Fruit fly (Drosophila melanogaster): ENCODE measurements around the gene CG13670.

CG13670 gene

dm6 chr3L:8303912-8304311 lies 16.7 kb upstream of the CG13670 start, which contains the start of the genes CG7194 and Sbp2:
CG7194 (minus strand) TSS chr3L:8304059.
Sbp2 (plus strand) TSS chr3L:8304157.
- TF ChIP-seq Sp1 (GFP tag; optimal IDR thresholded peaks at IDR 0.05) (no peak), psq (GFP tag; optimal IDR thresholded peaks at IDR 0.05) (peak; percentile 7), rgr (GFP tag; optimal IDR thresholded peaks at IDR 0.05) (peak; percentile 12), Myc (optimal IDR thresholded peaks at IDR 0.05) (peak; percentile 27)

dm6 chr3L:8306880-8307279 lies 13.7 kb upstream of the CG13670 start, which contains the start of gene Gr66a:
Gr66a (minus strand) TSS chr3L:8306980.
- TF ChIP-seq Abd-B (GFP tag; optimal IDR thresholded peaks at IDR 0.05) (no peak), lola (GFP tag; optimal IDR thresholded peaks at IDR 0.05) (no peak), h (GFP tag; optimal IDR thresholded peaks at IDR 0.05) (no peak), Rel (GFP tag; optimal IDR thresholded peaks at IDR 0.05) (no peak), Rel (tag; optimal IDR thresholded peaks at IDR 0.05) (no peak), Dfd (GFP tag; optimal IDR thresholded peaks at IDR 0.05) (no peak), psq (GFP tag; optimal IDR thresholded peaks at IDR 0.05) (no peak), Jra (GFP tag; optimal IDR thresholded peaks at IDR 0.05) (no peak), N (GFP tag; optimal IDR thresholded peaks at IDR 0.05) (no peak)

dm6 chr3L:8308891-8309352 lies 11.6 kb upstream of the CG13670 start, which contains the start of gene BI-1:
BI-1 (minus strand) TSS chr3L:8308941.
- TF ChIP-seq Hnf4 (GFP tag; optimal IDR thresholded peaks at IDR 0.05): peak; percentile 68
- TF ChIP-seq HLH106 (tag; optimal IDR thresholded peaks at IDR 0.05): peak; percentile 79
- TF ChIP-seq woc (GFP tag; optimal IDR thresholded peaks at IDR 0.05): peak; percentile 86
- no peak for TF ChIP-seq Rel (GFP tag; optimal IDR thresholded peaks at IDR 0.05)
- TF ChIP-seq Rel (tag; optimal IDR thresholded peaks at IDR 0.05): peak; percentile 56
- no peak for TF ChIP-seq Hr83 (GFP tag; optimal IDR thresholded peaks at IDR 0.05; ENCODE audit: poor library complexity, severe bottlenecking)
- no peak for TF ChIP-seq Dfd (GFP tag; optimal IDR thresholded peaks at IDR 0.05)
- TF ChIP-seq Abd-B (GFP tag; optimal IDR thresholded peaks at IDR 0.05): no peak
- peak; percentile 84 for TF ChIP-seq fru (GFP tag; optimal IDR thresholded peaks at IDR 0.05)
- TF ChIP-seq Vsx2 (GFP tag; optimal IDR thresholded peaks at IDR 0.05; ENCODE audit: partially characterized antibody): no peak
- no peak for TF ChIP-seq GATAd (GFP tag; optimal IDR thresholded peaks at IDR 0.05)
- no peak for TF ChIP-seq lola (GFP tag; optimal IDR thresholded peaks at IDR 0.05)
- no peak for TF ChIP-seq dmrt93B (GFP tag; optimal IDR thresholded peaks at IDR 0.05)
- TF ChIP-seq Hr78 (GFP tag; optimal IDR thresholded peaks at IDR 0.05): no peak
- no peak for TF ChIP-seq CG32264 (GFP tag; optimal IDR thresholded peaks at IDR 0.05)
- peak; percentile 78 for TF ChIP-seq rgr (GFP tag; optimal IDR thresholded peaks at IDR 0.05)
- TF ChIP-seq Dif (GFP tag; optimal IDR thresholded peaks at IDR 0.05; ENCODE audit: partially characterized antibody): no peak
- peak; percentile 69 for TF ChIP-seq br (GFP tag; optimal IDR thresholded peaks at IDR 0.05)
- TF ChIP-seq Jra (GFP tag; optimal IDR thresholded peaks at IDR 0.05): peak; percentile 63
- TF ChIP-seq pan (optimal IDR thresholded peaks at IDR 0.05): no peak
- peak; percentile 64 for TF ChIP-seq brk (GFP tag; optimal IDR thresholded peaks at IDR 0.05)
- peak; percentile 80 for TF ChIP-seq h (GFP tag; optimal IDR thresholded peaks at IDR 0.05)
- TF ChIP-seq dsf (GFP tag; optimal IDR thresholded peaks at IDR 0.05; ENCODE audit: borderline replicate concordance): peak; percentile 21
- peak; percentile 99 for TF ChIP-seq Myc (optimal IDR thresholded peaks at IDR 0.05)
- TF ChIP-seq sv (GFP tag; optimal IDR thresholded peaks at IDR 0.05): peak; percentile 29
- TF ChIP-seq psq (GFP tag; optimal IDR thresholded peaks at IDR 0.05): peak; percentile 75
- TF ChIP-seq jim (GFP tag; optimal IDR thresholded peaks at IDR 0.05): no peak
- peak; percentile 7 for TF ChIP-seq sage (GFP tag; optimal IDR thresholded peaks at IDR 0.05)
- TF ChIP-seq tai (GFP tag; optimal IDR thresholded peaks at IDR 0.05): no peak
- no peak for TF ChIP-seq usp (GFP tag; optimal IDR thresholded peaks at IDR 0.05)
- TF ChIP-seq CG9705 (GFP tag; optimal IDR thresholded peaks at IDR 0.05): peak; percentile 69
- TF ChIP-seq CrebA (GFP tag; optimal IDR thresholded peaks at IDR 0.05; ENCODE audit: borderline replicate concordance): no peak
- no peak for TF ChIP-seq Mio (GFP tag; optimal IDR thresholded peaks at IDR 0.05)
- TF ChIP-seq ey (GFP tag; optimal IDR thresholded peaks at IDR 0.05): peak; percentile 25
- TF ChIP-seq Sp1 (GFP tag; optimal IDR thresholded peaks at IDR 0.05): peak; percentile 79
- TF ChIP-seq N (GFP tag; optimal IDR thresholded peaks at IDR 0.05): no peak
- peak; percentile 44 for TF ChIP-seq OdsH (GFP tag; optimal IDR thresholded peaks at IDR 0.05)
- peak in 1 of 2 experiments; percentile 83 for TF ChIP-seq foxo (GFP tag; optimal IDR thresholded peaks at IDR 0.05)
- TF ChIP-seq dl (GFP tag; optimal IDR thresholded peaks at IDR 0.05; ENCODE audit: insufficient read depth in 1 of 2, partially characterized antibody in 2 of 2): no peak
